Worm (Caenorhabditis elegans) whole organism, late embryonic: ENCODE data around the gene F09C6.3.

Experiments
- C38D4.7 ChIP-seq: fragments of 200-800 bp; sonication (Bioruptor generic); optimal IDR thresholded peaks from 2 replicates; lab custom pipeline; 2018; ENCODE audit warnings: mild to moderate bottlenecking, missing genetic modification characterization, moderate library complexity, missing compliant biosample characterization
- F13H6.1 ChIP-seq: sonication (generic microtip); optimal IDR thresholded peaks from 2 replicates; lab custom pipeline; 2016; ENCODE audit warnings: missing genetic modification characterization, missing compliant biosample characterization
- T23F11.4 ChIP-seq: fragments of 200-800 bp; sonication (Bioruptor generic); optimal IDR thresholded peaks from 2 replicates; lab custom pipeline; 2018; ENCODE audit warnings: mild to moderate bottlenecking, missing genetic modification characterization, missing compliant biosample characterization
- Y22D7AL.16 ChIP-seq: sonication (generic microtip); optimal IDR thresholded peaks from 2 replicates; lab custom pipeline; 2016; ENCODE audit warnings: missing genetic modification characterization, missing compliant biosample characterization
- ama-1 ChIP-seq: fragments of 150-350 bp; optimal IDR thresholded peaks from 2 replicates; lab custom pipeline; 2014
- ceh-18 ChIP-seq: sonication (generic microtip); optimal IDR thresholded peaks from 2 replicates; lab custom pipeline; 2016; ENCODE audit warnings: missing genetic modification characterization, missing compliant biosample characterization
- ceh-19 ChIP-seq: fragments of 200-800 bp; sonication (Bioruptor generic); optimal IDR thresholded peaks from 2 replicates; lab custom pipeline; 2018; ENCODE audit warnings: mild to moderate bottlenecking, missing genetic modification characterization, missing compliant biosample characterization
- ceh-31 ChIP-seq: sonication (generic microtip); optimal IDR thresholded peaks from 2 replicates; lab custom pipeline; 2016; ENCODE audit warnings: missing genetic modification characterization, missing compliant biosample characterization
- ceh-45 ChIP-seq: fragments of 200-800 bp; sonication (Bioruptor generic); IDR thresholded peaks from 2 replicates; pipeline ENCODE4 v1.3.6; 2022; ENCODE audit warnings: missing genetic modification reagents, missing genetic modification characterization, missing compliant biosample characterization
- ceh-48 ChIP-seq: sonication (generic microtip); optimal IDR thresholded peaks from 2 replicates; lab custom pipeline; 2016; ENCODE audit warnings: missing genetic modification characterization, inconsistent platforms, missing compliant biosample characterization
- dve-1 ChIP-seq: sonication (generic microtip); optimal IDR thresholded peaks from 2 replicates; lab custom pipeline; 2017; ENCODE audit warnings: antibody characterized with exemption, mild to moderate bottlenecking, missing genetic modification characterization, missing compliant biosample characterization
- elt-2 ChIP-seq: sonication (generic microtip); optimal IDR thresholded peaks from 2 replicates; lab custom pipeline; 2016; ENCODE audit warnings: missing genetic modification reagents, missing genetic modification characterization, missing compliant biosample characterization
- fax-1 ChIP-seq: sonication (generic microtip); optimal IDR thresholded peaks from 2 replicates; lab custom pipeline; 2016; ENCODE audit warnings: missing genotype, missing genetic modification characterization, missing compliant biosample characterization
- fkh-10 ChIP-seq: fragments of 150-350 bp; optimal IDR thresholded peaks from 2 replicates; lab custom pipeline; 2014; ENCODE audit warnings: missing biosample characterization, missing genetic modification reagents, missing genetic modification characterization
- gmeb-2 ChIP-seq: sonication (generic microtip); optimal IDR thresholded peaks from 2 replicates; lab custom pipeline; 2016; ENCODE audit warnings: missing genetic modification characterization, inconsistent platforms, missing compliant biosample characterization
- hlh-15 ChIP-seq: sonication (generic microtip); optimal IDR thresholded peaks from 2 replicates; lab custom pipeline; 2016; ENCODE audit warnings: missing genetic modification characterization, missing compliant biosample characterization
- lin-11 ChIP-seq: fragments of 200-800 bp; sonication (Bioruptor generic); optimal IDR thresholded peaks from 2 replicates; lab custom pipeline; 2018; ENCODE audit warnings: mild to moderate bottlenecking, missing genetic modification characterization, missing compliant biosample characterization
- madf-2 ChIP-seq: sonication (generic microtip); optimal IDR thresholded peaks from 2 replicates; lab custom pipeline; 2017; ENCODE audit warnings: missing genetic modification characterization, missing compliant biosample characterization
- mec-3 ChIP-seq: sonication (generic microtip); optimal IDR thresholded peaks from 2 replicates; lab custom pipeline; 2016; ENCODE audit warnings: borderline replicate concordance, missing genetic modification characterization, missing compliant biosample characterization
- nfya-1 ChIP-seq: sonication (generic microtip); optimal IDR thresholded peaks from 2 replicates; lab custom pipeline; 2017; ENCODE audit warnings: missing genetic modification characterization, mild to moderate bottlenecking, missing compliant biosample characterization, antibody characterized with exemption, moderate library complexity
- nhr-11 ChIP-seq: fragments of 150-350 bp; optimal IDR thresholded peaks from 2 replicates; lab custom pipeline; 2014; ENCODE audit warnings: missing biosample characterization, missing genetic modification characterization
- pag-3 ChIP-seq: sonication (generic microtip); optimal IDR thresholded peaks from 2 replicates; lab custom pipeline; 2016; ENCODE audit warnings: missing compliant biosample characterization, missing genetic modification characterization, borderline replicate concordance
- pax-1 ChIP-seq: fragments of 150-350 bp; optimal IDR thresholded peaks from 2 replicates; lab custom pipeline; 2014; ENCODE audit warnings: missing biosample characterization, missing genetic modification characterization
- pqm-1 ChIP-seq: sonication (generic microtip); optimal IDR thresholded peaks from 2 replicates; lab custom pipeline; 2016; ENCODE audit warnings: missing genetic modification characterization, missing compliant biosample characterization
- pros-1 ChIP-seq: fragments of 150-350 bp; optimal IDR thresholded peaks from 2 replicates; lab custom pipeline; 2014; ENCODE audit warnings: missing biosample characterization, missing genetic modification reagents, missing genetic modification characterization
- ref-2 ChIP-seq: sonication (generic microtip); optimal IDR thresholded peaks from 2 replicates; lab custom pipeline; 2016; ENCODE audit warnings: missing genetic modification characterization, missing compliant biosample characterization
- sdc-2 ChIP-seq: sonication (generic microtip); optimal IDR thresholded peaks from 2 replicates; lab custom pipeline; 2016; ENCODE audit warnings: missing genotype, missing genetic modification characterization, missing compliant biosample characterization
- sox-2 ChIP-seq: fragments of 200-800 bp; sonication (Bioruptor generic); IDR thresholded peaks from 2 replicates; pipeline ENCODE4 v1.3.6; 2022; ENCODE audit warnings: missing genetic modification reagents, missing genetic modification characterization, missing compliant biosample characterization
- sox-4 ChIP-seq: sonication (generic microtip); optimal IDR thresholded peaks from 2 replicates; lab custom pipeline; 2017; ENCODE audit warnings: mild to moderate bottlenecking, missing genetic modification characterization, inconsistent platforms, missing compliant biosample characterization
- syd-9 ChIP-seq: sonication (generic microtip); optimal IDR thresholded peaks from 2 replicates; lab custom pipeline; 2016; ENCODE audit warnings: mild to moderate bottlenecking, missing genetic modification characterization, moderate library complexity, missing compliant biosample characterization
- tbx-2 ChIP-seq: sonication (generic microtip); optimal IDR thresholded peaks from 2 replicates; lab custom pipeline; 2016; ENCODE audit warnings: missing genetic modification characterization, missing compliant biosample characterization
- tbx-7 ChIP-seq: sonication (generic microtip); optimal IDR thresholded peaks from 2 replicates; lab custom pipeline; 2016; ENCODE audit warnings: missing genotype, missing genetic modification characterization, missing compliant biosample characterization
- unc-3 ChIP-seq, 2 experiments: fragments of 200-800 bp in 1 of 2; sonication (Bioruptor generic) in 1 of 2; sonication (generic microtip) in 1 of 2; conservative IDR thresholded peaks in 1 of 2; optimal IDR thresholded peaks in 1 of 2; 2 replicates each; pipeline versions ENCODE4 v1.3.6 to Lab custom; 2016 to 2022; ENCODE audit warnings: missing compliant biosample characterization in 2 of 2, missing genetic modification characterization in 2 of 2, missing genetic modification reagents in 1 of 2
- unc-42 ChIP-seq: sonication (generic microtip); optimal IDR thresholded peaks from 2 replicates; lab custom pipeline; 2016; ENCODE audit warnings: missing genotype, missing genetic modification characterization, missing compliant biosample characterization
- unc-55 ChIP-seq: sonication (generic microtip); optimal IDR thresholded peaks from 2 replicates; lab custom pipeline; 2017; ENCODE audit warnings: missing biosample characterization, missing genetic modification reagents, missing genetic modification characterization
- ztf-16 ChIP-seq: sonication (generic microtip); optimal IDR thresholded peaks from 2 replicates; lab custom pipeline; 2017; ENCODE audit warnings: missing genetic modification characterization, missing compliant biosample characterization

Gene F09C6.3

DNA sequence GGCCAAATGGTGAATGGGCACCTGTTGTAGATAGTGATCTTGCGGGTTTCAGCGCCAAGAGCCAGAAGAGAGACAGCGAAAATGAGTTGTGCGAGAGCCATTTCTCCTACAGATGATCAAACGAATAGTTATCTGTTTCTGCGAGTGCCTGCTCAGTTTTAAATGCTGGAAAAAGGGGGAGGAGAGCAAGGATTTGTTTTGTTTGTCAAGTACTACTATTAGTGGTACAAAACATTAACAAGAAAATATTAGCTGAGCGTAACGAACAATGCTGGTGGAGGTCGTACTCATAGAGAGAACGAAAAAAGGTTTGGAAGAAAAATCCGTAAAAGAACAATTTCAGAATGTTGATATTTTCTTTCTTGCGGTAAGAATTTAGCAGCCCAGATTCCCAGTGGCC, 8.6 kb downstream of the F09C6.3 start, which contains the start of gene thn-4:
Gene thn-4 (minus strand): TSS at position 101 of the 400 bp plus-strand sequence.
- TF ChIP-seq ref-2 (tag; lab: Kevin White, UChicago), result no peak
- TF ChIP-seq unc-55, result no peak
- no peak for TF ChIP-seq pros-1 (tag; lab: Kevin White, UChicago)
- no peak for TF ChIP-seq nhr-11 (tag; lab: Kevin White, UChicago)
- TF ChIP-seq elt-2 (tag; lab: Kevin White, UChicago), result no peak
- TF ChIP-seq fkh-10 (GFP tag; lab: Kevin White, UChicago), result no peak
- TF ChIP-seq ceh-48 (tag; lab: Kevin White, UChicago), result no peak
- no peak for TF ChIP-seq sox-4 (tag; lab: Kevin White, UChicago)
- no peak for TF ChIP-seq madf-2 (tag; lab: Kevin White, UChicago)
- no peak for TF ChIP-seq fax-1 (tag; lab: Kevin White, UChicago)
- TF ChIP-seq mec-3 (tag; lab: Kevin White, UChicago), result no peak
- TF ChIP-seq Y22D7AL.16 (tag; lab: Kevin White, UChicago), result no peak
- TF ChIP-seq unc-3 (GFP tag; conservative IDR thresholded peaks at IDR 0.05; lab: Robert Waterston, UW), result no peak
- TF ChIP-seq unc-3 (tag; optimal IDR thresholded peaks at IDR 0.05; lab: Kevin White, UChicago), result no peak

DNA sequence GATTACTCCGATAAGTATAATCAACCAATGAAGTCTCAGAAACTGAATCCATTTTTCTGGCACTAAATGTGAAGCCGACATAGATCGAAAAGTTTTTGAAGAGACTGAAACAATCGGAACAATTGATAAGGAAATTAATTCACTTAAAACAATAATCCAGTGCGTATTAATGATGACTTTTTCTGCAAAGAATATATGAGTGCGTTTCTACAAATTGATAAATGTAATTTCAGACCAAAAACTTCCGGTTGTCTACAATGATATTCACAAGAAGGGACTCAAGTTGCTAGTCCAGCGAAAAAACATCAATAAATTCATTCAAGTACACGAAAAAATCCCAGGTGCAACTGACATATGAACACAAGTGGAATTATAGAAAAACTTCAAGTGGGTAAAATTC, 10.2 kb downstream of the F09C6.3 start, which contains the start of gene clec-33:
Gene clec-33 (minus strand): TSS at position 101 of the 400 bp plus-strand sequence.
- TF ChIP-seq C38D4.7 (GFP tag; lab: Kevin White, UChicago) (no peak), ceh-19 (GFP tag; lab: Kevin White, UChicago) (no peak), pqm-1 (tag; lab: Kevin White, UChicago) (no peak), pros-1 (tag; lab: Kevin White, UChicago) (no peak), dve-1 (no peak), syd-9 (tag; lab: Kevin White, UChicago) (no peak), fax-1 (tag; lab: Kevin White, UChicago) (no peak), sdc-2 (tag; lab: Kevin White, UChicago) (no peak), hlh-15 (no peak)

DNA sequence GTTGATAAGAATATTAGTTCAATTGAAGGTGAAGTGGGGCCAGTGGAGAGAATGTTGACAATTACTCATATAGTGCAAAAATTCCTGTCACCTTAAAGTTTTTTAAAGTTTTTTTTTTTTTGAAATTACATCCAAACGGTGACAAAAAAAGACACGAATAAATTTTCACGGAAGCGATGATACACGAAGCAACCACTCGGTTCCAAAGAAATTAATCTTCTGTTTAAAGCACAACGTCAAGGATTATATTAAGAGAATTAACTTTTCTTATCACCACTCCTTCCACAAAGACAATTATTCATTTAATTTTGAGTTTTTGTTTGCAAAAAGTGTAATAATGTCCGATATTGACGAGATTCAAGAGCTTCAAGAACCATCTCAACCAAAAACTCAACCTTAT, 14.6 kb downstream of the F09C6.3 start, which contains the start of gene clec-28:
Gene clec-28 (plus strand): TSS at position 301 of the 400 bp plus-strand sequence.
- TF ChIP-seq Y22D7AL.16 (tag; lab: Kevin White, UChicago), result no peak
- TF ChIP-seq nfya-1, result no peak
- TF ChIP-seq tbx-7, result no peak
- TF ChIP-seq pax-1 (tag; lab: Kevin White, UChicago), result no peak

ce11 chrV:16861719-16862118, 18.2 kb downstream of the F09C6.3 start, which contains the start of the genes clec-32 and clec-24:
clec-32 (minus strand) TSS chrV:16861819.
clec-24 (plus strand) TSS chrV:16862012.
- TF ChIP-seq gmeb-2 (tag; lab: Kevin White, UChicago) (no peak), sox-2 (GFP tag; lab: Robert Waterston, UW) (no peak), nhr-11 (tag; lab: Kevin White, UChicago) (no peak), ceh-45 (no peak), T23F11.4 (no peak), fkh-10 (GFP tag; lab: Kevin White, UChicago) (no peak), pag-3 (tag; lab: Kevin White, UChicago) (no peak), F13H6.1 (tag; lab: Kevin White, UChicago) (no peak), ceh-18 (tag; lab: Kevin White, UChicago) (no peak), ztf-16 (tag; lab: Kevin White, UChicago) (no peak), Y22D7AL.16 (tag; lab: Kevin White, UChicago) (no peak), hlh-15 (no peak), ceh-31 (tag; lab: Kevin White, UChicago) (no peak), tbx-2 (tag; lab: Kevin White, UChicago) (no peak), ama-1 (lab: Kevin White, UChicago) (no peak), lin-11 (tag; lab: Kevin White, UChicago) (no peak), pqm-1 (tag; lab: Kevin White, UChicago) (no peak), unc-42 (tag; lab: Kevin White, UChicago) (no peak)
